Fruit fly (Drosophila melanogaster): ENCODE measurements around the gene LysP.
A peak's percentile ranks its signal among the peaks of the same experiment; 100 is the strongest.

The LysP gene

DNA sequence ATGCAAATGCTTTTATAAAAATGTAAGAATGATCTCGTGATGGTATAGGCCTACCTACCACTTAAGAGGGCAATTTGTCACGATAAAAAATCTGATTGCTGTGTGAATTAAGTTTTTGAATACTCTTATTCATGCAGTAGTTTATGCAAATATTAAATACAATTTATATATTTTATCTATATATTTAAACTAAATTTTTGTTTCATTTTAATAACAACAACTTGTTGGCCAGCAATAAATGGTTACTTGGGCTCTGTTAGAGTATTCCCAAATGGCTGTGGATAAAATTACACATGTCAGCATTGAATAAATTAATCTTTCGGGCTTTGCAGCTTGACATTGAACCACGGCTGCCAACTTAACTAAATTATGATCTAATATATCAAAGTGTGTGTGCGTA lies 40.1 kb upstream of the LysP start:
- TF ChIP-seq dsf (GFP tag; optimal IDR thresholded peaks at IDR 0.05; ENCODE audit: borderline replicate concordance) (no peak), sage (GFP tag; optimal IDR thresholded peaks at IDR 0.05) (no peak), rgr (GFP tag; optimal IDR thresholded peaks at IDR 0.05) (no peak), ey (GFP tag; optimal IDR thresholded peaks at IDR 0.05) (no peak), Myc (optimal IDR thresholded peaks at IDR 0.05) (no peak), Hr83 (GFP tag; optimal IDR thresholded peaks at IDR 0.05; ENCODE audit: poor library complexity, severe bottlenecking) (no peak), HLH106 (tag; optimal IDR thresholded peaks at IDR 0.05) (no peak), Rel (GFP tag; optimal IDR thresholded peaks at IDR 0.05) (no peak), Rel (tag; optimal IDR thresholded peaks at IDR 0.05) (no peak), psq (GFP tag; optimal IDR thresholded peaks at IDR 0.05) (no peak), CrebA (GFP tag; optimal IDR thresholded peaks at IDR 0.05; ENCODE audit: borderline replicate concordance) (no peak), h (GFP tag; optimal IDR thresholded peaks at IDR 0.05) (no peak), Sp1 (GFP tag; optimal IDR thresholded peaks at IDR 0.05) (no peak), OdsH (GFP tag; optimal IDR thresholded peaks at IDR 0.05) (no peak), Dif (GFP tag; optimal IDR thresholded peaks at IDR 0.05; ENCODE audit: partially characterized antibody) (no peak), GATAd (GFP tag; optimal IDR thresholded peaks at IDR 0.05) (no peak), woc (GFP tag; optimal IDR thresholded peaks at IDR 0.05) (no peak), tai (GFP tag; optimal IDR thresholded peaks at IDR 0.05) (no peak), dmrt93B (GFP tag; optimal IDR thresholded peaks at IDR 0.05) (no peak), dl (GFP tag; optimal IDR thresholded peaks at IDR 0.05; ENCODE audit: insufficient read depth in 1 of 2, partially characterized antibody in 2 of 2) (no peak)

DNA sequence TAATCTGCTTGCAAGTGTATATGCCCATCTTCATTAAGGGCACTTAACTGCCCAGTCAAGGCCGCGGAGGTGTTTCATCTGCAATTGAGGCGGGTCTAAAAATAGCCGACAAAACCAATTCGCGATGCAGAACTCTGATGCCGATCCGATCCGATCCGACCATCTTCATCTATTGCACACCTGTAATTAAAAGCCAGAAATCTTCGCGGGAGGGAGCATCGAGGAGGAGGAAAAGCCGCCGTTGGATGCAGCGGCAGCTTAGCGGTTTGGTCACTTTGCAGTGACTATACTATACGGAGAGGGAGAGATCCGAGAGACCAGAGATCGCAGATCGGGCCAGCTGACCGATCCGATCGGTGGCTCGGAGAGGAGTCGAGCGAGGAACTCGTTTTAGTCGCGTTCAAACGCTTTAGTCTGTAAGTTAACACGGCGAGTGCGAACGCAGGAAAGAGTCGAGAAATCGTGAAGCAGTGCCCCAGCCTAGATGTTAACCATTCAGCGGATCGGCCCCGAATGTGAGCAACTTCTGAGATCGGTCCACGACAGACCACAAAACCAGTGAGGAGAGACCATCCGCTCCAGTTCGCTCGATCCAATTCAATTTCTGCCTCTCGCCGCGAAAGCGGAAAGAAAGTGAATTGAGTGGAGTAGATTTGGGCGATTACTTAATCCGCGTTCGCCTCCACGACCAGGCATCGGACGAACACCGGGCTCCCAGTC lies 37.7 kb upstream of the LysP start, which contains the start of gene tfc:
Gene tfc, plus strand, starts transcription at position 389 of the 720 bp plus-strand sequence.
- TF ChIP-seq Vsx2 (GFP tag; optimal IDR thresholded peaks at IDR 0.05; ENCODE audit: partially characterized antibody) (peak; percentile 43), ey (GFP tag; optimal IDR thresholded peaks at IDR 0.05) (no peak), OdsH (GFP tag; optimal IDR thresholded peaks at IDR 0.05) (no peak), GATAd (GFP tag; optimal IDR thresholded peaks at IDR 0.05) (no peak), br (GFP tag; optimal IDR thresholded peaks at IDR 0.05) (peak; percentile 7), h (GFP tag; optimal IDR thresholded peaks at IDR 0.05) (peak; percentile 65), N (GFP tag; optimal IDR thresholded peaks at IDR 0.05) (no peak), CG32264 (GFP tag; optimal IDR thresholded peaks at IDR 0.05) (no peak), fru (GFP tag; optimal IDR thresholded peaks at IDR 0.05) (peak; percentile 35), Rel (GFP tag; optimal IDR thresholded peaks at IDR 0.05) (no peak), Rel (tag; optimal IDR thresholded peaks at IDR 0.05) (peak; percentile 17), rgr (GFP tag; optimal IDR thresholded peaks at IDR 0.05) (peak; percentile 9), foxo (GFP tag; optimal IDR thresholded peaks at IDR 0.05) (peak in 1 of 2 experiments; percentile 10), jim (GFP tag; optimal IDR thresholded peaks at IDR 0.05) (peak; percentile 12), Sp1 (GFP tag; optimal IDR thresholded peaks at IDR 0.05) (peak; percentile 15), usp (GFP tag; optimal IDR thresholded peaks at IDR 0.05) (no peak), Hr83 (GFP tag; optimal IDR thresholded peaks at IDR 0.05; ENCODE audit: poor library complexity, severe bottlenecking) (peak; percentile 17), lola (GFP tag; optimal IDR thresholded peaks at IDR 0.05) (no peak), tai (GFP tag; optimal IDR thresholded peaks at IDR 0.05) (no peak), Dif (GFP tag; optimal IDR thresholded peaks at IDR 0.05; ENCODE audit: partially characterized antibody) (peak; percentile 23), HLH106 (tag; optimal IDR thresholded peaks at IDR 0.05) (no peak)

- TF ChIP-seq sv (GFP tag; optimal IDR thresholded peaks at IDR 0.05) = no peak
- TF ChIP-seq Sp1 (GFP tag; optimal IDR thresholded peaks at IDR 0.05) = no peak
- TF ChIP-seq lola (GFP tag; optimal IDR thresholded peaks at IDR 0.05) = no peak
- TF ChIP-seq Hr78 (GFP tag; optimal IDR thresholded peaks at IDR 0.05) = no peak
- TF ChIP-seq Dfd (GFP tag; optimal IDR thresholded peaks at IDR 0.05) = no peak
- no peak for TF ChIP-seq tai (GFP tag; optimal IDR thresholded peaks at IDR 0.05)
- no peak for TF ChIP-seq GATAd (GFP tag; optimal IDR thresholded peaks at IDR 0.05)
- no peak for TF ChIP-seq pan (optimal IDR thresholded peaks at IDR 0.05)
- no peak for TF ChIP-seq HLH106 (tag; optimal IDR thresholded peaks at IDR 0.05)
- TF ChIP-seq sage (GFP tag; optimal IDR thresholded peaks at IDR 0.05) = no peak
- TF ChIP-seq brk (GFP tag; optimal IDR thresholded peaks at IDR 0.05) = no peak
- no peak for TF ChIP-seq CrebA (GFP tag; optimal IDR thresholded peaks at IDR 0.05; ENCODE audit: borderline replicate concordance)
These were observed 33.2 kb upstream of the LysP start, which contains the start of the genes CG9130 and CG9133 for dm6 chr3L:1251712-1252111. Gene CG9130, plus strand, starts transcription at chr3L:1252012. Gene CG9133, plus strand, starts transcription at chr3L:1252012.
